Worm (Caenorhabditis elegans): ENCODE results near the gene clc-21.
"Not testable (repeated sequence)": the region's sequence is repeated elsewhere in the genome, so short reads cannot be mapped to it uniquely, and the experiment has no call there.

clc-21 gene

DNA sequence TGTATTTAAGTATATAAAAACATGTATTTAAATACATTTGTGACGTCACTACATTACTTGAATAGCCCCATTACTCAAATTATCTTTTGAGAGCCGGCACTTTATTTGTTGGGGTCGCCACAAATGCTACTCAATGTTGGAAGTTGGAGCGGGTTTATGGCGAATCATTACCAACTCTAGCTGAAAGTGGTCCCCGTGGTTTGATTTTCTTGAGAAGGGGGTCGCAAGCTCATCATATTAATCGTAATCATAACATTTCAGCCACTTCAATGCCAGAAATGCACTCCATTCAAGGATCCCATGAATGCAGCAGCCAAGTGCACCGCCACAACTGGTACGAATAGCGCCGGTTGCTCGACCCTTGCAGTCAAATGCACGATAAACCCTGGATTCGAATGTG is 47.3 kb downstream of the clc-21 start, which contains the start of gene F20E11.7:
Gene F20E11.7 (plus strand): TSS at position 301 of the 400 bp plus-strand sequence.
- not testable (repeated sequence) for TF ChIP-seq unc-62 (GFP tag; optimal IDR thresholded peaks at IDR 0.05)

DNA sequence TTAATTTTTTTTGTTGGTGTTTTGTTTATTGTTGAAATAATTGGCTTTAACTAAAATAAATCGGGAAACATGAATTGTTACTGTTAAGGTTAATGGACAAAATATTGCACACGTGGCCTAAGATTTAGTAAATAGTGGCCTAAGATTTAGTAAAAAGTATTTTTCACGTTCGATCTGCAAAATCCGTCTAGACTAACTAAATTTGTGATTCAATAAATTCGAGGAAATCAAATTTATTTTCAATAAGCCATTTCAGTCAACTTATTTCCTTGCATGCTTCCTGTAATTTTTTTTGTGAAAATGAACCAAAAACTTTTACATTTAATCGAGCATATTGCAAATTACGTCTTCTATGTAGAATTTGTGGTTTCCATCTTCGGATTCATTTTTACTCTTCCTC is 49.8 kb downstream of the clc-21 start, which contains the start of gene srw-72:
Gene srw-72 (plus strand): TSS at position 301 of the 400 bp plus-strand sequence.
- TF ChIP-seq unc-62 (GFP tag; optimal IDR thresholded peaks at IDR 0.05), result no peak

DNA sequence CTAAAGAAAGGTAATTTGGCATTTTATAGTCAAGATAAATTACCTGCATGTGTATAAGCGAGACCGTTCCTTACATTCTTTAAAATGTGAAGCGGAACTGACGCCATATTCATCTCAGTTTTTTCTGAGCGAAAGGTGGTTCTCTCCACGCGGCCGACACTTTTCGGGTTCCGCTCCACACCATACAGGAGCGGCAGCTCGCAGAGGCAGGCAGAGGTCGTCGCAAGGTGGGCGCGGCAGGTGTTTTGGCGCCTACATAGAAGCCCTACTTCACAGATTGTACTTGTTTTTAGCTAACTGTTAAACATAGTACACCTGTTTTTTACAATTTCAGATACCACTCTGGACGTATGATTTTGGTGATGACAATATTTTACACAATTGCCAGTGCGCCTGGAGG is 50.9 kb downstream of the clc-21 start:
- no peak for TF ChIP-seq unc-62 (GFP tag; optimal IDR thresholded peaks at IDR 0.05)
